1 fruit fly cellular context compared by ENCODE assay signal in the genomic region with DNA sequence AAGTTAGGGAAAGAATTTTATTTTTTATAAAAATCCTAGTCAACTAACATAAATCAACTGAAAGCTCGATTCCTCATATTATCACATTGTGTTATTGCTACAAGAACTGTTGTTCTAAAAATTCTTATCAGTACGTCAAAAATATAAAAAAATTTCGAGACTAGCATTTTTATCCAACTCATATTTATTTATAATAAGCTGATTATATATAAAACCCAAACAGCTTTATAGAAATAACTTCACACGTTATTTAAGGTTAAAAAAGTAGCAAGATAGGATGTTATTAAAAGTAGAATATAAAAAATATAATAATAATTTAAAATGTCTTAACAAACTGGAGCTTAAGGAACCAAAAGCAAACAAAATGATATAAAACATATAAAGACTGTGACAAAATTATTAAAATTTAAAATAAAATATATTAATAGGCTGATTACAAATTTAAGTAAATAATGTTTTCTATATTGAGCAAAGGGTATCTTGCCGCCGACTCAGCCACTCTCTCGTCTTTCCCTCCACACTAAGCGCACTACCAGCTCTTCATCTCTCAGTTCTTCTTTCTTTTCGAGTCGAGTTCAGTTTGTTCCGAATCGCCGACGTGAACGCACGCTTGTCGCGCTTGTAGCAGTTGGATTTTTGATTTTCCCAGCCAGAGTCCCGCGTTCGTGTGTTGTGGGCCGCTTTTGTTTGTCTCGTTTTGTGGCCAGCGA.
TF ChIP-seq lines count a peak whose summit lies in the region.

A gene (plus strand): TSS at position 573 of the 710 bp plus-strand sequence.

TF ChIP-seq in whole organism, embryonic, 481 proteins besides CTCF, POLR2A, EP300 and RAD21 (continued from another document and continues in another):
- TF ChIP-seq pnt (GFP tag; optimal IDR thresholded peaks at IDR 0.05; lab: Kevin White, UChicago) (peak; percentile 8), esg (GFP tag; conservative IDR thresholded peaks at IDR 0.05; lab: Robert Waterston, UW) (no peak), sens (GFP tag; lab: Kevin White, UChicago) (peak; percentile 41), bigmax (GFP tag; optimal IDR thresholded peaks at IDR 0.05; lab: Kevin White, UChicago) (no peak), ranshi (GFP tag; IDR thresholded peaks at IDR 0.05; lab: Robert Waterston, UW) (no peak), Gsc (GFP tag; IDR thresholded peaks at IDR 0.05; lab: Robert Waterston, UW) (no peak), amos (GFP tag; IDR thresholded peaks at IDR 0.05; lab: Robert Waterston, UW; ENCODE audit: partially characterized antibody) (peak; percentile 51; the same call in 1 of the 2 replicates), ash1 (GFP tag; optimal IDR thresholded peaks at IDR 0.05; lab: Kevin White, UChicago) (no peak), CG6654 (GFP tag; optimal IDR thresholded peaks at IDR 0.05; lab: Kevin White, UChicago) (no peak), az2 (GFP tag; optimal IDR thresholded peaks at IDR 0.05; lab: Kevin White, UChicago) (no peak), CG10274 (GFP tag; optimal IDR thresholded peaks at IDR 0.05; lab: Kevin White, UChicago) (no peak), CG15073 (GFP tag; optimal IDR thresholded peaks at IDR 0.05; lab: Kevin White, UChicago) (no peak), Atf3 (GFP tag; optimal IDR thresholded peaks at IDR 0.05; lab: Kevin White, UChicago) (no peak), Usf (GFP tag; optimal IDR thresholded peaks at IDR 0.05; lab: Kevin White, UChicago) (no peak), CG9876 (GFP tag; optimal IDR thresholded peaks at IDR 0.05; lab: Kevin White, UChicago) (no peak), abd-A (tag; optimal IDR thresholded peaks at IDR 0.05; lab: Kevin White, UChicago) (peak; percentile 21), CG6689 (GFP tag; IDR thresholded peaks at IDR 0.05; lab: Robert Waterston, UW) (no peak), CG10209 (GFP tag; optimal IDR thresholded peaks at IDR 0.05; lab: Kevin White, UChicago) (no peak), pzg (GFP tag; optimal IDR thresholded peaks at IDR 0.05; lab: Kevin White, UChicago) (no peak), CG13894 (tag; optimal IDR thresholded peaks at IDR 0.05; lab: Kevin White, UChicago) (peak; percentile 27), fd96Cb (tag; optimal IDR thresholded peaks at IDR 0.05; lab: Kevin White, UChicago) (no peak), CG17361 (GFP tag; IDR thresholded peaks at IDR 0.05; lab: Robert Waterston, UW) (peak; percentile 57; the same call in 2 of the 3 replicates), CG8478 (optimal IDR thresholded peaks at IDR 0.05; lab: Kevin White, UChicago) (no peak), fd3F (GFP tag; optimal IDR thresholded peaks at IDR 0.05; lab: Kevin White, UChicago) (no peak), CG11085 (GFP tag; IDR thresholded peaks at IDR 0.05; lab: Robert Waterston, UW) (no peak), CG10543 (GFP tag; optimal IDR thresholded peaks at IDR 0.05; lab: Kevin White, UChicago) (peak; percentile 26), dmrt99B (tag; optimal IDR thresholded peaks at IDR 0.05; lab: Kevin White, UChicago) (no peak), Lim3 (GFP tag; IDR thresholded peaks at IDR 0.05; lab: Robert Waterston, UW) (no peak), CG18476 (GFP tag; optimal IDR thresholded peaks at IDR 0.05; lab: Kevin White, UChicago) (no peak), CG9817 (tag; optimal IDR thresholded peaks at IDR 0.05; lab: Kevin White, UChicago) (no peak), Ets65A (GFP tag; lab: Kevin White, UChicago) (no peak), eyg (GFP tag; optimal IDR thresholded peaks at IDR 0.05; lab: Kevin White, UChicago) (no peak), bcd (GFP tag; optimal IDR thresholded peaks at IDR 0.05; lab: Kevin White, UChicago) (no peak), sisA (GFP tag; IDR thresholded peaks at IDR 0.05; lab: Robert Waterston, UW) (peak; percentile 33; the same call in 1 of the 2 replicates), ac (GFP tag; optimal IDR thresholded peaks at IDR 0.05; lab: Kevin White, UChicago) (no peak), phol (tag; optimal IDR thresholded peaks at IDR 0.05; lab: Kevin White, UChicago) (no peak), Adf1 (GFP tag; IDR thresholded peaks at IDR 0.05; lab: Robert Waterston, UW) (no peak), CG10565 (GFP tag; optimal IDR thresholded peaks at IDR 0.05; lab: Kevin White, UChicago) (no peak), Neu2 (GFP tag; optimal IDR thresholded peaks at IDR 0.05; lab: Kevin White, UChicago; ENCODE audit: borderline replicate concordance) (no peak), CG2889 (GFP tag; IDR thresholded peaks at IDR 0.05; lab: Robert Waterston, UW) (no peak), CG14014 (GFP tag; IDR thresholded peaks at IDR 0.05; lab: Robert Waterston, UW) (peak; percentile 23; the same call in 1 of the 2 replicates), bbx (GFP tag; IDR thresholded peaks at IDR 0.05; lab: Robert Waterston, UW; ENCODE audit: partially characterized antibody) (peak; percentile 22; the same call in 1 of the 2 replicates), sc (optimal IDR thresholded peaks at IDR 0.05; lab: Kevin White, UChicago) (no peak), sc (GFP tag; optimal IDR thresholded peaks at IDR 0.05; lab: Kevin White, UChicago) (no peak), fd102C (GFP tag; optimal IDR thresholded peaks at IDR 0.05; lab: Kevin White, UChicago) (no peak), cad (GFP tag; optimal IDR thresholded peaks at IDR 0.05; lab: Kevin White, UChicago) (no peak), Hr78 (GFP tag; optimal IDR thresholded peaks at IDR 0.05; lab: Kevin White, UChicago) (no peak), pros (GFP tag; optimal IDR thresholded peaks at IDR 0.05; lab: Kevin White, UChicago) (peak; percentile 26), CG5953 (GFP tag; IDR thresholded peaks at IDR 0.05; lab: Robert Waterston, UW) (peak; percentile 34; the same call in 1 of the 2 replicates), CG14710 (tag; optimal IDR thresholded peaks at IDR 0.05; lab: Kevin White, UChicago) (no peak), CrebB (tag; optimal IDR thresholded peaks at IDR 0.05; lab: Kevin White, UChicago) (no peak), CG32767 (GFP tag; IDR thresholded peaks at IDR 0.05; lab: Robert Waterston, UW) (no peak), CG13287 (GFP tag; IDR thresholded peaks at IDR 0.05; lab: Robert Waterston, UW; ENCODE audit: partially characterized antibody) (peak; percentile 30; the same call in 1 of the 2 replicates), CG5245 (GFP tag; optimal IDR thresholded peaks at IDR 0.05; lab: Kevin White, UChicago) (no peak), Tbp (GFP tag; optimal IDR thresholded peaks at IDR 0.05; lab: Kevin White, UChicago) (no peak), CG3995 (GFP tag; optimal IDR thresholded peaks at IDR 0.05; lab: Kevin White, UChicago) (no peak), Dp (GFP tag; optimal IDR thresholded peaks at IDR 0.05; lab: Kevin White, UChicago) (no peak), CG4424 (GFP tag; optimal IDR thresholded peaks at IDR 0.05; lab: Kevin White, UChicago) (no peak), HmgD (GFP tag; optimal IDR thresholded peaks at IDR 0.05; lab: Kevin White, UChicago) (no peak), CG6813 (GFP tag; optimal IDR thresholded peaks at IDR 0.05; lab: Kevin White, UChicago) (no peak), Bdp1 (GFP tag; optimal IDR thresholded peaks at IDR 0.05; lab: Kevin White, UChicago) (no peak), Hr51 (GFP tag; optimal IDR thresholded peaks at IDR 0.05; lab: Kevin White, UChicago) (no peak), CG3847 (GFP tag; IDR thresholded peaks at IDR 0.05; lab: Robert Waterston, UW) (0 out of 2 replicates have a peak, but pooled peaks have one; percentile 8), Sry-δ (GFP tag; optimal IDR thresholded peaks at IDR 0.05; lab: Kevin White, UChicago) (no peak), BtbVII (GFP tag; optimal IDR thresholded peaks at IDR 0.05; lab: Kevin White, UChicago) (no peak), CG7839 (tag; optimal IDR thresholded peaks at IDR 0.05; lab: Kevin White, UChicago) (peak; percentile 6), CG12104 (GFP tag; optimal IDR thresholded peaks at IDR 0.05; lab: Kevin White, UChicago) (no peak), CG9797 (GFP tag; optimal IDR thresholded peaks at IDR 0.05; lab: Kevin White, UChicago) (no peak), Fer3 (tag; optimal IDR thresholded peaks at IDR 0.05; lab: Kevin White, UChicago) (no peak), Ada2b (GFP tag; IDR thresholded peaks at IDR 0.05; lab: Robert Waterston, UW) (no peak), CG32772 (GFP tag; IDR thresholded peaks at IDR 0.05; lab: Robert Waterston, UW) (no peak), CG2129 (GFP tag; IDR thresholded peaks at IDR 0.05; lab: Robert Waterston, UW; ENCODE audit: partially characterized antibody) (no peak), CG11398 (GFP tag; optimal IDR thresholded peaks at IDR 0.05; lab: Kevin White, UChicago) (no peak), h (optimal IDR thresholded peaks at IDR 0.05; lab: Kevin White, UChicago) (no peak), CG1602 (GFP tag; optimal IDR thresholded peaks at IDR 0.05; lab: Kevin White, UChicago) (no peak), vvl (GFP tag; IDR thresholded peaks at IDR 0.05; lab: Robert Waterston, UW) (peak; percentile 45; the same call in 1 of the 2 replicates), CG11723 (GFP tag; optimal IDR thresholded peaks at IDR 0.05; lab: Kevin White, UChicago) (no peak), H15 (GFP tag; IDR thresholded peaks at IDR 0.05; lab: Robert Waterston, UW) (no peak), CG3281 (GFP tag; optimal IDR thresholded peaks at IDR 0.05; lab: Kevin White, UChicago) (no peak), MBD-R2 (GFP tag; IDR thresholded peaks at IDR 0.05; lab: Robert Waterston, UW) (no peak), Meics (GFP tag; optimal IDR thresholded peaks at IDR 0.05; lab: Kevin White, UChicago) (no peak), CG33213 (GFP tag; optimal IDR thresholded peaks at IDR 0.05; lab: Kevin White, UChicago) (no peak), mirr (GFP tag; optimal IDR thresholded peaks at IDR 0.05; lab: Kevin White, UChicago) (no peak), CG3838 (GFP tag; optimal IDR thresholded peaks at IDR 0.05; lab: Kevin White, UChicago) (no peak), Jarid2 (GFP tag; optimal IDR thresholded peaks at IDR 0.05; lab: Kevin White, UChicago) (peak; percentile 98), CG8089 (GFP tag; optimal IDR thresholded peaks at IDR 0.05; lab: Kevin White, UChicago) (no peak), Hand (GFP tag; optimal IDR thresholded peaks at IDR 0.05; lab: Kevin White, UChicago) (no peak), salm (tag; optimal IDR thresholded peaks at IDR 0.05; lab: Kevin White, UChicago) (no peak), ro (GFP tag; IDR thresholded peaks at IDR 0.05; lab: Robert Waterston, UW) (no peak), CG6254 (GFP tag; optimal IDR thresholded peaks at IDR 0.05; lab: Kevin White, UChicago) (no peak), btn (GFP tag; optimal IDR thresholded peaks at IDR 0.05; lab: Kevin White, UChicago) (no peak), ewg (GFP tag; optimal IDR thresholded peaks at IDR 0.05; lab: Kevin White, UChicago) (no peak), CG30020 (tag; optimal IDR thresholded peaks at IDR 0.05; lab: Kevin White, UChicago) (no peak), fd64A (GFP tag; optimal IDR thresholded peaks at IDR 0.05; lab: Kevin White, UChicago) (no peak), Myb (GFP tag; optimal IDR thresholded peaks at IDR 0.05; lab: Kevin White, UChicago) (no peak), CG9932 (GFP tag; IDR thresholded peaks at IDR 0.05; lab: Robert Waterston, UW) (peak; percentile 42; the same call in 1 of the 2 replicates), CG4282 (GFP tag; optimal IDR thresholded peaks at IDR 0.05; lab: Kevin White, UChicago) (no peak), D19A (tag; optimal IDR thresholded peaks at IDR 0.05; lab: Kevin White, UChicago) (peak; percentile 72), trem (tag; optimal IDR thresholded peaks at IDR 0.05; lab: Kevin White, UChicago) (no peak), gsb-n (tag; optimal IDR thresholded peaks at IDR 0.05; lab: Kevin White, UChicago) (no peak), zen (tag; optimal IDR thresholded peaks at IDR 0.05; lab: Kevin White, UChicago) (no peak), CG7928 (GFP tag; optimal IDR thresholded peaks at IDR 0.05; lab: Kevin White, UChicago) (no peak), sim (GFP tag; IDR thresholded peaks at IDR 0.05; lab: Robert Waterston, UW) (no peak), CG3726 (GFP tag; IDR thresholded peaks at IDR 0.05; lab: Robert Waterston, UW) (no peak), kay (GFP tag; optimal IDR thresholded peaks at IDR 0.05; lab: Kevin White, UChicago) (no peak), scrt (GFP tag; optimal IDR thresholded peaks at IDR 0.05; lab: Kevin White, UChicago) (peak; percentile 11), her (GFP tag; optimal IDR thresholded peaks at IDR 0.05; lab: Kevin White, UChicago) (peak; percentile 13), ken (GFP tag; IDR thresholded peaks at IDR 0.05; lab: Robert Waterston, UW) (peak; percentile 56; the same call in 1 of the 3 replicates), otp (GFP tag; IDR thresholded peaks at IDR 0.05; lab: Robert Waterston, UW) (0 out of 3 replicates have a peak, but pooled peaks have one; percentile 30), CG42726 (GFP tag; IDR thresholded peaks at IDR 0.05; lab: Robert Waterston, UW; ENCODE audit: partially characterized antibody) (peak; percentile 76), lbe (GFP tag; optimal IDR thresholded peaks at IDR 0.05; lab: Kevin White, UChicago) (no peak), Ssrp (tag; optimal IDR thresholded peaks at IDR 0.05; lab: Kevin White, UChicago) (no peak), CG18764 (GFP tag; optimal IDR thresholded peaks at IDR 0.05; lab: Kevin White, UChicago) (no peak), croc (GFP tag; conservative IDR thresholded peaks at IDR 0.05; lab: Robert Waterston, UW) (no peak), Oli (tag; optimal IDR thresholded peaks at IDR 0.05; lab: Kevin White, UChicago) (no peak), tap (tag; optimal IDR thresholded peaks at IDR 0.05; lab: Kevin White, UChicago) (no peak), maf-S (GFP tag; optimal IDR thresholded peaks at IDR 0.05; lab: Kevin White, UChicago) (no peak), vfl (GFP tag; optimal IDR thresholded peaks at IDR 0.05; lab: Kevin White, UChicago) (no peak), CG3407 (GFP tag; optimal IDR thresholded peaks at IDR 0.05; lab: Kevin White, UChicago) (no peak), Camta (GFP tag; optimal IDR thresholded peaks at IDR 0.05; lab: Kevin White, UChicago) (no peak), CG10147 (GFP tag; optimal IDR thresholded peaks at IDR 0.05; lab: Kevin White, UChicago) (no peak), CG14050 (GFP tag; IDR thresholded peaks at IDR 0.05; lab: Robert Waterston, UW) (no peak), danr (GFP tag; IDR thresholded peaks at IDR 0.05; lab: Robert Waterston, UW) (no peak), CG9609 (GFP tag; optimal IDR thresholded peaks at IDR 0.05; lab: Kevin White, UChicago) (no peak), corto (GFP tag; optimal IDR thresholded peaks at IDR 0.05; lab: Kevin White, UChicago) (no peak), CG31441 (GFP tag; IDR thresholded peaks at IDR 0.05; lab: Robert Waterston, UW) (peak; percentile 18; the same call in 1 of the 2 replicates), NfI (GFP tag; optimal IDR thresholded peaks at IDR 0.05; lab: Kevin White, UChicago) (no peak)
